Worm (Caenorhabditis elegans): ENCODE results near the gene Y71H2AM.6.

DNA sequence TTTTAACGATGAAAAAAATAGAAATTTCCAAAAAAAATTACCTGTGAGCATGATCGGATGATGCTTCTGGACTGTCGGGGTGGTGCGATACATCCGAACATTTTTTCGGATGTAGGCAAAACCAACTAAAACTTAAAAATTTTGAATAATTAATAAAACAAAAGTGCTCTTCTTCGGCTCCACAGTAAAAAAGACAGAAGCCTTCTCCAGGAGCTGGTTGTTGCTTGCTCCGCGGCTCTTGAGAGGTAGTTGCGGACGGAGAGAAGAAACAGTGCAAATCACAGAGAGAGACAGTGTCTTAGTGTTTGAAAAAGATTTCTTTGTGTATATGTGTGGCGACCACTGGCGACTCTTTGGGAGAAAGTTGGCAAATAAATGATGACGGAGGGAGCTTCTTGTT is 24.6 kb upstream of the Y71H2AM.6 start, which contains the start of gene gldi-9:
- no peak for TF ChIP-seq skn-1 (tag; optimal IDR thresholded peaks at IDR 0.05)
- TF ChIP-seq pqm-1 (tag; optimal IDR thresholded peaks at IDR 0.05), result no peak
- TF ChIP-seq ceh-88 (GFP tag; IDR thresholded peaks at IDR 0.05), result no peak
- no peak for TF ChIP-seq unc-62 (GFP tag; optimal IDR thresholded peaks at IDR 0.05)

Measured in whole organism, L1 larva.